Fruit fly (Drosophila melanogaster) whole organism, embryonic: ENCODE measurements around the gene Gr22b.

Experiments used
- Adf1 ChIP-seq: fragments of 200-800 bp; sonication (Bioruptor generic); IDR thresholded peaks from 2 replicates; pipeline ENCODE4 v1.3.6; 2022; ENCODE audit warnings: missing biosample characterization, missing genetic modification characterization
- Antp ChIP-seq: fragments of 200-800 bp; sonication (Bioruptor generic); optimal IDR thresholded peaks from 3 replicates; lab custom pipeline; 2016; ENCODE audit warnings: missing biosample characterization, missing genetic modification characterization
- C15 ChIP-seq: fragments of 200-800 bp; sonication (Bioruptor generic); IDR thresholded peaks from 3 replicates; pipeline ENCODE4 v1.3.6; 2022; ENCODE audit warnings: missing biosample characterization, missing genetic modification characterization
- CG11247 ChIP-seq: fragments of 200-800 bp; sonication (Bioruptor generic); IDR thresholded peaks from 2 replicates; pipeline ENCODE4 v1.3.6; 2022; ENCODE audit warnings: missing biosample characterization, missing genetic modification characterization
- CG11504 ChIP-seq: fragments of 200-800 bp; sonication (Bioruptor generic); optimal IDR thresholded peaks from 3 replicates; lab custom pipeline; 2019; ENCODE audit warnings: missing biosample characterization, mild to moderate bottlenecking, missing genetic modification characterization, moderate library complexity
- CG15269 ChIP-seq: fragments of 200-800 bp; sonication (Bioruptor generic); optimal IDR thresholded peaks from 2 replicates; lab custom pipeline; 2018; ENCODE audit warnings: missing biosample characterization, mild to moderate bottlenecking, missing genetic modification characterization, moderate library complexity
- CG15514 ChIP-seq: fragments of 200-800 bp; sonication (Bioruptor generic); optimal IDR thresholded peaks from 3 replicates; lab custom pipeline; 2017; ENCODE audit warnings: missing biosample characterization, missing genetic modification characterization, mild to moderate bottlenecking, moderate library complexity, missing genetic modification reagents
- CG17802 ChIP-seq: fragments of 200-800 bp; sonication (Bioruptor generic); optimal IDR thresholded peaks from 2 replicates; lab custom pipeline; 2018; ENCODE audit warnings: missing biosample characterization, mild to moderate bottlenecking, missing genetic modification characterization, moderate library complexity
- CG18619 ChIP-seq: fragments of 200-800 bp; sonication (Bioruptor generic); optimal IDR thresholded peaks from 3 replicates; lab custom pipeline; 2017; ENCODE audit warnings: missing biosample characterization, mild to moderate bottlenecking, missing genetic modification characterization
- CG2678 ChIP-seq: fragments of 200-800 bp; sonication (Bioruptor generic); optimal IDR thresholded peaks from 3 replicates; lab custom pipeline; 2019; ENCODE audit warnings: missing biosample characterization, mild to moderate bottlenecking, missing genetic modification characterization, moderate library complexity
- CG31388 ChIP-seq: fragments of 200-800 bp; sonication (Bioruptor generic); optimal IDR thresholded peaks from 2 replicates; lab custom pipeline; 2016; ENCODE audit warnings: missing biosample characterization, missing genetic modification characterization
- CG6683 ChIP-seq: fragments of 200-800 bp; sonication (Bioruptor generic); optimal IDR thresholded peaks from 2 replicates; lab custom pipeline; 2017; ENCODE audit warnings: missing biosample characterization, mild to moderate bottlenecking, missing genetic modification characterization, missing genetic modification reagents
- CG7786 ChIP-seq: fragments of 200-800 bp; sonication (Bioruptor generic); optimal IDR thresholded peaks from 2 replicates; lab custom pipeline; 2016; ENCODE audit warnings: missing biosample characterization, missing genetic modification characterization
- CG8290 ChIP-seq, 3 experiments: fragments of 200-800 bp; sonication (Bioruptor generic); optimal IDR thresholded peaks; 2 replicates each; lab custom pipeline; 2016 to 2019; ENCODE audit warnings: missing biosample characterization in 3 of 3, missing genetic modification characterization in 3 of 3, mild to moderate bottlenecking in 2 of 3, moderate library complexity in 1 of 3
- Chrac-16 ChIP-seq: fragments of 200-800 bp; sonication (Bioruptor generic); optimal IDR thresholded peaks from 3 replicates; lab custom pipeline; 2016; ENCODE audit warnings: missing biosample characterization, missing genetic modification characterization
- D19B ChIP-seq: fragments of 200-800 bp; sonication (Bioruptor generic); optimal IDR thresholded peaks from 2 replicates; lab custom pipeline; 2017; ENCODE audit warnings: missing biosample characterization, mild to moderate bottlenecking, missing genetic modification characterization
- HHEX ChIP-seq: fragments of 200-800 bp; sonication (Bioruptor generic); optimal IDR thresholded peaks from 3 replicates; lab custom pipeline; 2017; ENCODE audit warnings: missing biosample characterization, mild to moderate bottlenecking, missing genetic modification characterization, missing genetic modification reagents
- HLH3B ChIP-seq: fragments of 200-800 bp; sonication (Bioruptor generic); IDR thresholded peaks from 2 replicates; pipeline ENCODE4 v1.3.6; 2022; ENCODE audit warnings: missing biosample characterization, missing genetic modification characterization
- Hand ChIP-seq: fragments of 200-800 bp; sonication (Bioruptor generic); optimal IDR thresholded peaks from 2 replicates; lab custom pipeline; 2017; ENCODE audit warnings: mild to moderate bottlenecking, missing biosample characterization, missing genetic modification reagents, missing genetic modification characterization
- Hr51 ChIP-seq, 2 experiments: fragments of 200-800 bp; sonication (Bioruptor generic); optimal IDR thresholded peaks; 2 replicates in 1 of 2; 3 replicates in 1 of 2; lab custom pipeline; 2016 to 2018; ENCODE audit warnings: missing biosample characterization in 2 of 2, missing genetic modification characterization in 2 of 2, mild to moderate bottlenecking in 1 of 2, moderate library complexity in 1 of 2
- Lim3 ChIP-seq: fragments of 200-800 bp; sonication (Bioruptor generic); IDR thresholded peaks from 2 replicates; pipeline ENCODE4 v1.3.6; 2022; ENCODE audit warnings: missing biosample characterization, missing genetic modification characterization
- Mrtf ChIP-seq: fragments of 200-800 bp; sonication (Bioruptor generic); IDR thresholded peaks from 3 replicates; pipeline ENCODE4 v1.3.6; 2022; ENCODE audit warnings: missing biosample characterization, missing genetic modification characterization
- Oli ChIP-seq: fragments of 200-800 bp; sonication (Bioruptor generic); optimal IDR thresholded peaks from 2 replicates; lab custom pipeline; 2018; ENCODE audit warnings: missing biosample characterization, mild to moderate bottlenecking, missing genetic modification characterization, moderate library complexity
- Poxn ChIP-seq: fragments of 200-800 bp; sonication (Bioruptor generic); IDR thresholded peaks from 2 replicates; pipeline ENCODE4 v1.3.6; 2022; ENCODE audit warnings: missing biosample characterization, missing genetic modification characterization
- Ravus ChIP-seq: fragments of 200-800 bp; sonication (Bioruptor generic); IDR thresholded peaks from 2 replicates; pipeline ENCODE4 v1.3.6; 2022; ENCODE audit warnings: missing biosample characterization, missing genetic modification characterization
- Rfx ChIP-seq: fragments of 200-800 bp; sonication (Bioruptor generic); IDR thresholded peaks from 2 replicates; pipeline ENCODE4 v1.3.6; 2022; ENCODE audit warnings: missing biosample characterization, missing genetic modification characterization
- Sox100B ChIP-seq: fragments of 200-800 bp; sonication (Bioruptor generic); optimal IDR thresholded peaks from 3 replicates; lab custom pipeline; 2018; ENCODE audit warnings: missing biosample characterization, mild to moderate bottlenecking, missing genetic modification characterization
- Sox102F ChIP-seq: fragments of 200-800 bp; sonication (Bioruptor generic); optimal IDR thresholded peaks from 2 replicates; lab custom pipeline; 2018; ENCODE audit warnings: missing biosample characterization, mild to moderate bottlenecking, missing genetic modification characterization, moderate library complexity
- Trl ChIP-seq, 3 experiments: fragments of >200 bp in 2 of 3; fragments of 200-800 bp in 1 of 3; sonication (Bioruptor generic) in 1 of 3; optimal IDR thresholded peaks; 2 replicates in 1 of 3; 3 replicates in 2 of 3; lab custom pipeline; 2016 to 2017; ENCODE audit warnings: missing biosample characterization in 1 of 3, missing genetic modification characterization in 1 of 3
- Xbp1 ChIP-seq: fragments of 200-800 bp; sonication (Bioruptor generic); optimal IDR thresholded peaks from 3 replicates; lab custom pipeline; 2016; ENCODE audit warnings: missing biosample characterization, mild to moderate bottlenecking, missing genetic modification characterization
- abd-A ChIP-seq: fragments of 200-800 bp; sonication (Bioruptor generic); optimal IDR thresholded peaks from 3 replicates; lab custom pipeline; 2019; ENCODE audit warnings: missing biosample characterization, mild to moderate bottlenecking, missing genetic modification characterization, moderate library complexity
- bab2 ChIP-seq: fragments of 200-800 bp; sonication (Bioruptor generic); optimal IDR thresholded peaks from 2 replicates; lab custom pipeline; 2016; ENCODE audit warnings: missing biosample characterization, missing genetic modification characterization
- bcd ChIP-seq: fragments of 200-800 bp; sonication (Bioruptor generic); optimal IDR thresholded peaks from 2 replicates; lab custom pipeline; 2017; ENCODE audit warnings: missing biosample characterization, mild to moderate bottlenecking, missing genetic modification characterization
- chinmo ChIP-seq: fragments of 200-800 bp; sonication (Bioruptor generic); IDR thresholded peaks from 4 replicates; pipeline ENCODE4 v1.3.6; 2022; ENCODE audit warnings: missing biosample characterization, missing genetic modification characterization; ENCODE audit not compliant: partially characterized antibody
- dmrt99B ChIP-seq: fragments of 200-800 bp; sonication (Bioruptor generic); optimal IDR thresholded peaks from 2 replicates; lab custom pipeline; 2018; ENCODE audit warnings: missing biosample characterization, mild to moderate bottlenecking, missing genetic modification characterization, moderate library complexity
- fu2 ChIP-seq: fragments of 200-800 bp; sonication (Bioruptor generic); optimal IDR thresholded peaks from 2 replicates; lab custom pipeline; 2016; ENCODE audit warnings: missing biosample characterization, missing genetic modification characterization
- grau ChIP-seq: fragments of 200-800 bp; optimal IDR thresholded peaks from 3 replicates; lab custom pipeline; 2019; ENCODE audit warnings: missing biosample characterization, mild to moderate bottlenecking, missing genetic modification characterization, moderate library complexity
- hth ChIP-seq: fragments of >200 bp; optimal IDR thresholded peaks from 2 replicates; lab custom pipeline; 2017; ENCODE audit warnings: inconsistent platforms
- kni ChIP-seq: fragments of 200-800 bp; sonication (Bioruptor generic); optimal IDR thresholded peaks from 3 replicates; lab custom pipeline; 2017; ENCODE audit warnings: mild to moderate bottlenecking, missing biosample characterization, missing genetic modification reagents, missing genetic modification characterization
- nau ChIP-seq: fragments of 200-800 bp; sonication (Bioruptor generic); optimal IDR thresholded peaks from 3 replicates; lab custom pipeline; 2017; ENCODE audit warnings: missing biosample characterization, mild to moderate bottlenecking, missing genetic modification characterization, missing genetic modification reagents
- org-1 ChIP-seq: fragments of 200-800 bp; sonication (Bioruptor generic); optimal IDR thresholded peaks from 2 replicates; lab custom pipeline; 2017; ENCODE audit warnings: missing biosample characterization, missing genetic modification characterization
- phol ChIP-seq: fragments of 200-800 bp; sonication (Bioruptor generic); optimal IDR thresholded peaks from 3 replicates; lab custom pipeline; 2018; ENCODE audit warnings: missing biosample characterization, mild to moderate bottlenecking, missing genetic modification characterization, moderate library complexity
- ranshi ChIP-seq: fragments of 200-800 bp; sonication (Bioruptor generic); IDR thresholded peaks from 2 replicates; pipeline ENCODE4 v1.3.6; 2022; ENCODE audit warnings: missing biosample characterization, missing genetic modification characterization
- salm ChIP-seq: fragments of 200-800 bp; sonication (Bioruptor generic); optimal IDR thresholded peaks from 2 replicates; lab custom pipeline; 2018; ENCODE audit warnings: missing biosample characterization, mild to moderate bottlenecking, missing genetic modification characterization
- tap ChIP-seq: fragments of 200-800 bp; optimal IDR thresholded peaks from 3 replicates; lab custom pipeline; 2019; ENCODE audit warnings: missing biosample characterization, mild to moderate bottlenecking, missing genetic modification characterization, moderate library complexity
- tin ChIP-seq: fragments of 200-800 bp; sonication (Bioruptor generic); optimal IDR thresholded peaks from 3 replicates; lab custom pipeline; 2016; ENCODE audit warnings: missing biosample characterization, missing genetic modification characterization
- unpg ChIP-seq: fragments of 200-800 bp; sonication (Bioruptor generic); optimal IDR thresholded peaks from 3 replicates; lab custom pipeline; 2018; ENCODE audit warnings: missing biosample characterization, mild to moderate bottlenecking, missing genetic modification characterization, moderate library complexity
- wdn ChIP-seq: fragments of 200-800 bp; sonication (Bioruptor generic); IDR thresholded peaks from 2 replicates; pipeline ENCODE4 v1.3.6; 2022; ENCODE audit warnings: missing biosample characterization, missing genetic modification characterization

Gr22b gene

DNA sequence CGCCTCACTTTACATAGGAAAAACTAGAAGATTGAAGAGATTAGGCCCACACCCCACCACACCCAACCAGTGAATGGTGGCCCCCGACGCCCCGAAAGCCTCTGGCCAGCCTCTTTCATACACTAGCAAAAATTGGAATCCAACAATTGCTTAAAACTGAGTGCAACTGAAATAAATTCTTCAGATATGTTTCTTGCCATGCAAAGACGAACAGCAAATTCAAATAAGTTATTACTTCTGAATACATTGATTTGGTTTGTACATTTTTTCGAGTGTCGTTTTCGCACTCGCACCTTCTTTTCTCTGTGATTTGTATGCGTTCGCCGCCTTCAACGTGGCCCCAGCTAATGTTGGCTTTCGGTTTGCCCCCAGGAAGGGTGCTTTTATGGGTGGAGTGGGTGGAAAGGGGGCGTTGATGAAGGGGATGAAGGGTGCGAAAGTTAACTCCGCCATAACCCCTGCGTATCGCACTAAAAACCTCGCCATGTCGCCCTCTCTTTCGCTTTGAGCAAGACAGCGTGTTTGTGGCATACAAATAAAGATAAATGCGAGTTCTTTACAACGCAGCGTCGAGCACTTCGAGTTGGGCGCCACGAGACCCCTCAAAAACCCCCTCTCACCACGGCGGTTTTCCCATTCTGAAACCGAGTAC lies 44.8 kb upstream of the Gr22b start (continued):
- TF ChIP-seq Mrtf (peak; percentile 45; the same call in 1 of the 3 replicates), phol (tag; lab: Kevin White, UChicago) (peak; percentile 7), bcd (GFP tag; lab: Kevin White, UChicago) (peak; percentile 23), CG15269 (tag; lab: Kevin White, UChicago) (peak; percentile 59), Rfx (GFP tag; lab: Robert Waterston, UW) (peak; percentile 53), CG7786 (peak; percentile 38), Poxn (GFP tag; lab: Robert Waterston, UW) (0 out of 2 replicates have a peak, but pooled peaks have one; percentile 30), CG2678 (tag; lab: Kevin White, UChicago) (peak; percentile 54), Xbp1 (GFP tag; lab: Kevin White, UChicago) (peak; percentile 17), grau (peak; percentile 47), HLH3B (0 out of 2 replicates have a peak, but pooled peaks have one; percentile 29), CG6683 (GFP tag; lab: Kevin White, UChicago) (peak; percentile 8), Hand (GFP tag; lab: Kevin White, UChicago) (peak; percentile 49), tap (tag; lab: Kevin White, UChicago) (peak; percentile 29), Trl (optimal IDR thresholded peaks at IDR 0.05; lab: Kevin White, UChicago) (no peak), Trl (GFP tag; optimal IDR thresholded peaks at IDR 0.05; lab: Kevin White, UChicago) (peak; percentile 20), org-1 (GFP tag; lab: Kevin White, UChicago) (peak; percentile 46), Ravus (no peak), dmrt99B (tag; lab: Kevin White, UChicago) (peak; percentile 45), unpg (GFP tag; lab: Kevin White, UChicago) (peak; percentile 37), Antp (GFP tag; lab: Kevin White, UChicago) (peak; percentile 54), CG11504 (tag; lab: Kevin White, UChicago) (peak; percentile 56), Sox100B (no peak), HHEX (peak; percentile 2), nau (no peak), CG31388 (GFP tag; lab: Kevin White, UChicago) (no peak), CG18619 (GFP tag; lab: Kevin White, UChicago) (peak; percentile 18), CG8290 (GFP tag; optimal IDR thresholded peaks at IDR 0.05; lab: Kevin White, UChicago) (no peak), CG8290 (tag; optimal IDR thresholded peaks at IDR 0.05; lab: Kevin White, UChicago) (peak in 1 of 2 experiments; percentile 73), Hr51 (GFP tag; optimal IDR thresholded peaks at IDR 0.05; lab: Kevin White, UChicago) (peak in 1 of 2 experiments; percentile 41), Sox102F (peak; percentile 41), abd-A (tag; lab: Kevin White, UChicago) (peak; percentile 61), C15 (GFP tag; lab: Robert Waterston, UW) (no peak), bab2 (no peak), CG17802 (tag; lab: Kevin White, UChicago) (no peak), Adf1 (peak; percentile 30; the same call in 1 of the 2 replicates), Chrac-16 (GFP tag; lab: Kevin White, UChicago) (no peak), CG11247 (GFP tag; lab: Robert Waterston, UW) (no peak), wdn (GFP tag; lab: Robert Waterston, UW) (0 out of 2 replicates have a peak, but pooled peaks have one; percentile 28), kni (GFP tag; lab: Kevin White, UChicago) (no peak), chinmo (GFP tag; lab: Robert Waterston, UW) (0 out of 4 replicates have a peak, but pooled peaks have one; percentile 19), fu2 (GFP tag; lab: Kevin White, UChicago) (peak; percentile 3), ranshi (GFP tag; lab: Robert Waterston, UW) (peak; percentile 52; the same call in 1 of the 2 replicates), CG15514 (peak; percentile 39), hth (lab: Kevin White, UChicago) (no peak), Oli (tag; lab: Kevin White, UChicago) (peak; percentile 48), tin (GFP tag; lab: Kevin White, UChicago) (peak; percentile 24), salm (tag; lab: Kevin White, UChicago) (no peak), D19B (GFP tag; lab: Kevin White, UChicago) (peak; percentile 7), Lim3 (no peak)
